Fruit fly (Drosophila melanogaster) whole organism, prepupa: ENCODE data around the gene mael.

ENCODE experiments used
- CG6854 ChIP-seq: fragments of 200-800 bp; sonication (Bioruptor generic); optimal IDR thresholded peaks from 2 replicates; lab custom pipeline; 2017; ENCODE audit warnings: missing biosample characterization, mild to moderate bottlenecking, missing genetic modification characterization
- Ets21C ChIP-seq: fragments of 200-800 bp; sonication (Bioruptor generic); optimal IDR thresholded peaks from 3 replicates; lab custom pipeline; 2016; ENCODE audit warnings: missing biosample characterization, missing genetic modification characterization
- Gug ChIP-seq: fragments of 200-800 bp; sonication (Bioruptor generic); IDR thresholded peaks from 2 replicates; pipeline ENCODE4 v1.3.6; 2022; ENCODE audit warnings: missing biosample characterization, missing genetic modification characterization
- acj6 ChIP-seq: fragments of 200-800 bp; sonication (Bioruptor generic); optimal IDR thresholded peaks from 3 replicates; lab custom pipeline; 2016; ENCODE audit warnings: missing biosample characterization, missing genetic modification characterization

DNA sequence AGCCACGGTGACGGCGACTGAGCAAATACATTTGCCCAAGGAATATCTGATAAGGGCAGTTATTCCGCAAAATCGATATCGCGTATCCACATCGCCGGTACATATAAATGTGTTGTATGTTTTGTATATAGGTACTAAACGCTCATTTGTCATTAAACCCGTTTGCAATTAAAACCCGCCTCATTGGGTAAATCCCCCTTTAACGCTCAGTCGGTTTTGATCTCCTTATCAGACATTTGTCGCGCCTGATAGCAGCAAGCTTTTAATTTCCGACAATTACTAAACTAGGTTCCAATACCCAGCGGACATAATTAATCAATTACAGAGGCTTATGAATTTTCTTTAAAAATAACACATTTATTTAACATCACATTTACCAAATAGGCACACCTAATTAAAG is 10.4 kb downstream of the mael start:
- TF ChIP-seq CG6854 (no peak), acj6 (no peak), Gug (GFP tag; lab: Robert Waterston, UW) (no peak), Ets21C (GFP tag; lab: Kevin White, UChicago) (no peak)
